Worm (Caenorhabditis elegans) whole organism, late embryonic: ENCODE results near the gene F16G10.3.

Experiments
- ama-1 ChIP-seq: fragments of 150-350 bp; optimal IDR thresholded peaks from 2 replicates; lab custom pipeline; 2014
- ceh-34 ChIP-seq: sonication (generic microtip); optimal IDR thresholded peaks from 2 replicates; lab custom pipeline; 2016; ENCODE audit warnings: mild to moderate bottlenecking, missing genetic modification characterization, missing compliant biosample characterization
- ceh-48 ChIP-seq: sonication (generic microtip); optimal IDR thresholded peaks from 2 replicates; lab custom pipeline; 2016; ENCODE audit warnings: missing genetic modification characterization, inconsistent platforms, missing compliant biosample characterization
- hlh-8 ChIP-seq: sonication (generic microtip); optimal IDR thresholded peaks from 2 replicates; lab custom pipeline; 2016; ENCODE audit warnings: missing genotype, missing genetic modification characterization, missing compliant biosample characterization
- rnt-1 ChIP-seq: sonication (generic microtip); optimal IDR thresholded peaks from 2 replicates; lab custom pipeline; 2016; ENCODE audit warnings: missing genetic modification characterization, missing compliant biosample characterization

DNA sequence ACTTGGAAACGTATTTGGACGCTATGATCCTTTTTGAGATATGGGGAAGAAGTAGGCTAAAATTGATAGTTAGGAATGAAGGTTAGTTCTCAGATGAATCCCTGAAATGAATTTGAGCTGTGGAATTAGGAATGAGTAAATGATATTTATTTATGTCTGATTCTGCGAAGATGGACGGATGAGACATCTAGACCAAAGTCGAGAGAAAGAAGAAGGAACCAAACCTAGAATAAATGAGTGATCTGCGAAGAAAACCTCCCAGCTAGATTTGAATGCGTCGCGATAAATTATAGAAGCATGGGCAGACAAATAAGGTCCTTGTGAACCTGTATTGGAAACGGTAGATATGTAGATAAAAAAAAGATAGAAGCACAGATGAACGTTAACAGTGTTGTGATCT lies 12.2 kb upstream of the F16G10.3 start, which contains the start of gene F43C11.16:
- TF ChIP-seq hlh-8 (no peak), ceh-34 (no peak), ama-1 (lab: Kevin White, UChicago) (no peak), rnt-1 (tag; lab: Kevin White, UChicago) (no peak), ceh-48 (tag; lab: Kevin White, UChicago) (no peak)
